Fruit fly (Drosophila melanogaster): ENCODE measurements around the gene CG16972.
"Not testable (repeated sequence)": the region's sequence is repeated elsewhere in the genome, so short reads cannot be mapped to it uniquely, and the experiment has no call there.

Gene CG16972

dm6 chr2L:13222225-13222648, 19.1 kb upstream of the CG16972 start, which contains the start of the genes Ski6 and CG16812:
TSS of gene Ski6 (minus strand) at chr2L:13222429.
TSS of gene CG16812 (plus strand) at chr2L:13222587.
- TF ChIP-seq pan (optimal IDR thresholded peaks at IDR 0.05) (no peak), Dll (optimal IDR thresholded peaks at IDR 0.05) (no peak), usp (GFP tag; optimal IDR thresholded peaks at IDR 0.05) (no peak), psq (optimal IDR thresholded peaks at IDR 0.05) (no peak), EcR (GFP tag; optimal IDR thresholded peaks at IDR 0.05) (no peak), CG8478 (optimal IDR thresholded peaks at IDR 0.05) (no peak)

- TF ChIP-seq Dll (optimal IDR thresholded peaks at IDR 0.05) (no peak), usp (GFP tag; optimal IDR thresholded peaks at IDR 0.05) (no peak), psq (optimal IDR thresholded peaks at IDR 0.05) (no peak), CG8478 (optimal IDR thresholded peaks at IDR 0.05) (no peak), pan (optimal IDR thresholded peaks at IDR 0.05) (no peak), EcR (GFP tag; optimal IDR thresholded peaks at IDR 0.05) (no peak)
These were observed 16.4 kb upstream of the CG16972 start, which contains the start of the genes CG9426 and mRF1 for dm6 chr2L:13219281-13220092. TSS of gene CG9426 (minus strand) at chr2L:13219923. TSS of gene mRF1 (plus strand) at chr2L:13219979.

dm6 chr2L:13215010-13215409, 11.9 kb upstream of the CG16972 start, which contains the start of gene kek4:
TSS of gene kek4 (minus strand) at chr2L:13215350.
- no peak for TF ChIP-seq psq (optimal IDR thresholded peaks at IDR 0.05)
- no peak for TF ChIP-seq usp (GFP tag; optimal IDR thresholded peaks at IDR 0.05)
- no peak for TF ChIP-seq CG8478 (optimal IDR thresholded peaks at IDR 0.05)

dm6 chr2L:13211764-13212265, 8.7 kb upstream of the CG16972 start, which contains the start of gene CG15482:
TSS of gene CG15482 (minus strand) at chr2L:13211814.
- not testable (repeated sequence) for TF ChIP-seq psq (optimal IDR thresholded peaks at IDR 0.05); EcR (GFP tag; optimal IDR thresholded peaks at IDR 0.05); Dll (optimal IDR thresholded peaks at IDR 0.05)

- TF ChIP-seq Dll (optimal IDR thresholded peaks at IDR 0.05) (no peak), usp (GFP tag; optimal IDR thresholded peaks at IDR 0.05) (no peak), pan (optimal IDR thresholded peaks at IDR 0.05) (no peak), psq (optimal IDR thresholded peaks at IDR 0.05) (no peak), EcR (GFP tag; optimal IDR thresholded peaks at IDR 0.05) (no peak), CG8478 (optimal IDR thresholded peaks at IDR 0.05) (no peak)
These were observed 3.9 kb upstream of the CG16972 start for dm6 chr2L:13206857-13207463.

- TF ChIP-seq Dll (optimal IDR thresholded peaks at IDR 0.05), result no peak
- peak in 1 of 2 experiments; percentile 82 for TF ChIP-seq EcR (GFP tag; optimal IDR thresholded peaks at IDR 0.05)
- peak; percentile 22 for TF ChIP-seq pan (optimal IDR thresholded peaks at IDR 0.05)
- no peak for TF ChIP-seq psq (optimal IDR thresholded peaks at IDR 0.05)
- no peak for TF ChIP-seq CG8478 (optimal IDR thresholded peaks at IDR 0.05)
- TF ChIP-seq usp (GFP tag; optimal IDR thresholded peaks at IDR 0.05), result no peak
These were observed 3.1 kb upstream of the CG16972 start for dm6 chr2L:13206077-13206668.

- TF ChIP-seq psq (optimal IDR thresholded peaks at IDR 0.05) (no peak), usp (GFP tag; optimal IDR thresholded peaks at IDR 0.05) (no peak), pan (optimal IDR thresholded peaks at IDR 0.05) (no peak), EcR (GFP tag; optimal IDR thresholded peaks at IDR 0.05) (no peak), CG8478 (optimal IDR thresholded peaks at IDR 0.05) (no peak), Dll (optimal IDR thresholded peaks at IDR 0.05) (no peak)
These were observed 2.2 kb upstream of the CG16972 start for dm6 chr2L:13205256-13205655.

- TF ChIP-seq psq (optimal IDR thresholded peaks at IDR 0.05) (no peak), usp (GFP tag; optimal IDR thresholded peaks at IDR 0.05) (no peak), CG8478 (optimal IDR thresholded peaks at IDR 0.05) (no peak), Dll (optimal IDR thresholded peaks at IDR 0.05) (no peak), pan (optimal IDR thresholded peaks at IDR 0.05) (no peak), EcR (GFP tag; optimal IDR thresholded peaks at IDR 0.05) (no peak)
These were observed 1.1 kb upstream of the CG16972 start for dm6 chr2L:13204151-13204550.

- TF ChIP-seq usp (GFP tag; optimal IDR thresholded peaks at IDR 0.05), result no peak
- no peak for TF ChIP-seq CG8478 (optimal IDR thresholded peaks at IDR 0.05)
- TF ChIP-seq Dll (optimal IDR thresholded peaks at IDR 0.05), result no peak
- TF ChIP-seq EcR (GFP tag; optimal IDR thresholded peaks at IDR 0.05), result no peak
- no peak for TF ChIP-seq pan (optimal IDR thresholded peaks at IDR 0.05)
- TF ChIP-seq psq (optimal IDR thresholded peaks at IDR 0.05), result no peak
These were observed 492 bp upstream of the CG16972 start, which contains the start of gene Pect for dm6 chr2L:13203437-13204137. TSS of gene Pect (plus strand) at chr2L:13203762.

dm6 chr2L:13195822-13196221, 7.3 kb downstream of the CG16972 start:
- no peak for TF ChIP-seq EcR (GFP tag; optimal IDR thresholded peaks at IDR 0.05)
- no peak for TF ChIP-seq Dll (optimal IDR thresholded peaks at IDR 0.05)
- TF ChIP-seq pan (optimal IDR thresholded peaks at IDR 0.05), result no peak
- TF ChIP-seq CG8478 (optimal IDR thresholded peaks at IDR 0.05), result no peak
- TF ChIP-seq psq (optimal IDR thresholded peaks at IDR 0.05), result no peak
- TF ChIP-seq usp (GFP tag; optimal IDR thresholded peaks at IDR 0.05), result no peak

- TF ChIP-seq pan (optimal IDR thresholded peaks at IDR 0.05) (no peak), Dll (optimal IDR thresholded peaks at IDR 0.05) (no peak)
These were observed 11.2 kb downstream of the CG16972 start, which contains the start of the genes CG16974 and Edem2 for dm6 chr2L:13191894-13192293. TSS of gene CG16974 (minus strand) at chr2L:13191979. TSS of gene Edem2 (plus strand) at chr2L:13192201.
